Worm (Caenorhabditis elegans) whole organism, L2 larva: ENCODE data around the gene C39D10.1.

Experiments
- C34F6.9 ChIP-seq: fragments of 150-350 bp; optimal IDR thresholded peaks from 2 replicates; lab custom pipeline; 2014; ENCODE audit warnings: missing biosample characterization, missing genetic modification characterization
- Y55F3AM.14 ChIP-seq: fragments of 200-800 bp; sonication (Bioruptor generic); optimal IDR thresholded peaks from 2 replicates; lab custom pipeline; 2018; ENCODE audit warnings: mild to moderate bottlenecking, missing genetic modification characterization, missing compliant biosample characterization
- ceh-82 ChIP-seq: fragments of 150-350 bp; optimal IDR thresholded peaks from 2 replicates; lab custom pipeline; 2014; ENCODE audit warnings: missing biosample characterization, missing genetic modification characterization
- elt-1 ChIP-seq: fragments of 150-350 bp; optimal IDR thresholded peaks from 2 replicates; lab custom pipeline; 2014; ENCODE audit warnings: missing biosample characterization, missing genetic modification characterization
- elt-3 ChIP-seq: sonication (generic microtip); optimal IDR thresholded peaks from 2 replicates; lab custom pipeline; 2017; ENCODE audit warnings: missing biosample characterization, missing genetic modification characterization
- lin-39 ChIP-seq: fragments of 150-350 bp; optimal IDR thresholded peaks from 2 replicates; lab custom pipeline; 2014; ENCODE audit warnings: missing biosample characterization, missing genetic modification reagents, missing genetic modification characterization
- mab-5 ChIP-seq: fragments of 150-350 bp; optimal IDR thresholded peaks from 2 replicates; lab custom pipeline; 2014; ENCODE audit warnings: missing biosample characterization, missing genetic modification characterization
- nhr-10 ChIP-seq: sonication (generic microtip); optimal IDR thresholded peaks from 2 replicates; lab custom pipeline; 2017; ENCODE audit warnings: missing biosample characterization, missing genetic modification characterization
- nhr-237 ChIP-seq: fragments of 150-350 bp; optimal IDR thresholded peaks from 2 replicates; lab custom pipeline; 2014; ENCODE audit warnings: missing biosample characterization, missing genetic modification characterization
- nhr-77 ChIP-seq: fragments of 150-350 bp; optimal IDR thresholded peaks from 2 replicates; lab custom pipeline; 2014; ENCODE audit warnings: missing biosample characterization, missing genetic modification characterization
- peb-1 ChIP-seq: fragments of 150-350 bp; optimal IDR thresholded peaks from 2 replicates; lab custom pipeline; 2014; ENCODE audit warnings: missing biosample characterization, missing genetic modification characterization
- ztf-4 ChIP-seq: fragments of 150-350 bp; optimal IDR thresholded peaks from 2 replicates; lab custom pipeline; 2014; ENCODE audit warnings: missing biosample characterization, missing genetic modification characterization

DNA sequence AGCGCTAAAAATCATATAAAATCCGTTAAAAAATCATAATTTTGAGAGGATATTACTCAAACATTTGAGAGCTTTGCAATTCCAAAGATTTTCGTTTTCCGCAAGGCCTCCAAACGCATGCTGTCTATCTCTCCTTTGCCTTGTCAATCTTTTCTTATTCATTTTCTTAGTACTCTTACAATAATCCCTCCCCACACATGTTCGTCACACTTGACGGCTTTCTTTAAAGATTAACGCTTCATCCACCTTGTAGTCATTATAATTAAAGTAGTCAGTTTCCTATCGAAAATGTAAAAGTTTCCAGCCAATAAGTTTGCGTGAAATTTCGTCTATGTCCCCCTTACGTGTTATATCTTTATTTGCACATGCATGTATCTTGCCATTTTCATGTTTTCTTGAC lies 6.6 kb upstream of the C39D10.1 start:
- TF ChIP-seq nhr-237 (tag; lab: Kevin White, UChicago) = no peak
- TF ChIP-seq C34F6.9 (tag; lab: Kevin White, UChicago) = no peak
- TF ChIP-seq ztf-4 (tag; lab: Kevin White, UChicago) = no peak
- TF ChIP-seq lin-39 (tag; lab: Kevin White, UChicago) = no peak
- no peak for TF ChIP-seq Y55F3AM.14
- TF ChIP-seq nhr-77 (tag; lab: Kevin White, UChicago) = no peak
- no peak for TF ChIP-seq elt-1 (tag; lab: Kevin White, UChicago)
- no peak for TF ChIP-seq mab-5 (tag; lab: Kevin White, UChicago)
- no peak for TF ChIP-seq nhr-10 (tag; lab: Kevin White, UChicago)
- no peak for TF ChIP-seq elt-3 (tag; lab: Kevin White, UChicago)
- TF ChIP-seq ceh-82 = no peak
- TF ChIP-seq peb-1 = no peak
